Fruit fly (Drosophila melanogaster): ENCODE data around the gene CG14957.

Gene CG14957

dm6 chr3L:3148125-3149059 lies 39.0 kb upstream of the CG14957 start, which contains the start of the genes Usp5 and BtbVII:
Gene Usp5, minus strand, starts transcription at chr3L:3148358.
Gene BtbVII, plus strand, starts transcription at chr3L:3148646.
- TF ChIP-seq CTCF (GFP tag; optimal IDR thresholded peaks at IDR 0.05) (no peak), so (GFP tag; IDR thresholded peaks at IDR 0.05) (0 out of 3 replicates have a peak, but pooled peaks have one; percentile 7), gsb-n (tag; optimal IDR thresholded peaks at IDR 0.05) (no peak), CG10366 (GFP tag; IDR thresholded peaks at IDR 0.05) (peak; percentile 50), peb (GFP tag; IDR thresholded peaks at IDR 0.05) (0 out of 2 replicates have a peak, but pooled peaks have one; percentile 17), CG15011 (GFP tag; optimal IDR thresholded peaks at IDR 0.05) (no peak), Antp (GFP tag; optimal IDR thresholded peaks at IDR 0.05) (peak; percentile 81), CG8281 (tag; optimal IDR thresholded peaks at IDR 0.05) (no peak), danr (GFP tag; IDR thresholded peaks at IDR 0.05) (no peak), slbo (GFP tag; IDR thresholded peaks at IDR 0.05) (peak; percentile 64), CG10431 (GFP tag; optimal IDR thresholded peaks at IDR 0.05) (no peak), CG6683 (GFP tag; optimal IDR thresholded peaks at IDR 0.05) (peak; percentile 41), fd64A (GFP tag; optimal IDR thresholded peaks at IDR 0.05) (no peak), knrl (GFP tag; IDR thresholded peaks at IDR 0.05; ENCODE audit: partially characterized antibody) (peak; percentile 96), CG6254 (GFP tag; optimal IDR thresholded peaks at IDR 0.05) (no peak), yki (optimal IDR thresholded peaks at IDR 0.05) (no peak), CG8478 (optimal IDR thresholded peaks at IDR 0.05) (no peak), CG34376 (GFP tag; optimal IDR thresholded peaks at IDR 0.05) (peak; percentile 81), CG34422 (GFP tag; IDR thresholded peaks at IDR 0.05) (peak; percentile 86; the same call in 1 of the 3 replicates), esg (GFP tag; conservative IDR thresholded peaks at IDR 0.05) (no peak), toy (GFP tag; IDR thresholded peaks at IDR 0.05) (no peak), caup (GFP tag; optimal IDR thresholded peaks at IDR 0.05; ENCODE audit: severe bottlenecking) (peak; percentile 34), CG4820 (GFP tag; optimal IDR thresholded peaks at IDR 0.05) (peak; percentile 37), Dref (GFP tag; IDR thresholded peaks at IDR 0.05) (peak; percentile 37; the same call in 1 of the 2 replicates), Chrac-16 (GFP tag; optimal IDR thresholded peaks at IDR 0.05) (peak; percentile 62), CG6689 (GFP tag; IDR thresholded peaks at IDR 0.05) (0 out of 2 replicates have a peak, but pooled peaks have one; percentile 27), Six4 (GFP tag; optimal IDR thresholded peaks at IDR 0.05) (peak; percentile 64), fd96Cb (tag; optimal IDR thresholded peaks at IDR 0.05) (no peak), BEAF-32 (GFP tag; optimal IDR thresholded peaks at IDR 0.05) (peak; percentile 95), dmrt11E (tag; optimal IDR thresholded peaks at IDR 0.05) (peak; percentile 55), sisA (GFP tag; IDR thresholded peaks at IDR 0.05) (peak; percentile 59), dan (GFP tag; IDR thresholded peaks at IDR 0.05) (no peak), hth (optimal IDR thresholded peaks at IDR 0.05) (no peak), CG14014 (GFP tag; IDR thresholded peaks at IDR 0.05) (peak; percentile 34; the same call in 1 of the 2 replicates), Nf-YB (GFP tag; optimal IDR thresholded peaks at IDR 0.05) (peak; percentile 34), Lhr (GFP tag; optimal IDR thresholded peaks at IDR 0.05) (peak; percentile 72), CG16779 (GFP tag; IDR thresholded peaks at IDR 0.05) (no peak), bowl (GFP tag; IDR thresholded peaks at IDR 0.05) (no peak), inv (GFP tag; IDR thresholded peaks at IDR 0.05; ENCODE audit: partially characterized antibody) (peak; percentile 94), sens (GFP tag) (peak; percentile 96), CG7987 (GFP tag; optimal IDR thresholded peaks at IDR 0.05) (no peak), bsh (GFP tag; optimal IDR thresholded peaks at IDR 0.05) (peak in 1 of 2 experiments; percentile 51), CG17186 (GFP tag; optimal IDR thresholded peaks at IDR 0.05) (no peak), ab (GFP tag; optimal IDR thresholded peaks at IDR 0.05) (no peak), D19B (GFP tag; optimal IDR thresholded peaks at IDR 0.05) (no peak), CG6175 (GFP tag; IDR thresholded peaks at IDR 0.05) (no peak), CG12769 (tag; optimal IDR thresholded peaks at IDR 0.05) (peak; percentile 78), crp (GFP tag; optimal IDR thresholded peaks at IDR 0.05) (peak in 1 of 2 experiments; percentile 45), CG17829 (tag; optimal IDR thresholded peaks at IDR 0.05) (peak; percentile 62), CG31388 (GFP tag; optimal IDR thresholded peaks at IDR 0.05) (no peak)

Data from whole organism, embryonic.